Worm (Caenorhabditis elegans): Measurements from ENCODE around the gene ZC449.5.

- no peak for TF ChIP-seq him-1 (tag; optimal IDR thresholded peaks at IDR 0.05)
- no peak for TF ChIP-seq dao-5 (tag; optimal IDR thresholded peaks at IDR 0.05)
Observed at ce11 chrX:5061763-5062162, 24.2 kb upstream of the ZC449.5 start.

Measured in whole organism, L4/young adult.